Worm (Caenorhabditis elegans) whole organism, L1 larva: ENCODE measurements around the gene lin-3.

Source experiments
- C04F5.9 ChIP-seq: sonication (generic microtip); optimal IDR thresholded peaks from 2 replicates; lab custom pipeline; 2016; ENCODE audit warnings: missing genetic modification characterization, missing compliant biosample characterization
- C16A3.4 ChIP-seq: fragments of 150-350 bp; optimal IDR thresholded peaks from 2 replicates; lab custom pipeline; 2014; ENCODE audit warnings: missing biosample characterization, missing genetic modification characterization
- C34B4.2 ChIP-seq: sonication (generic microtip); optimal IDR thresholded peaks from 2 replicates; lab custom pipeline; 2017; ENCODE audit warnings: mild to moderate bottlenecking, missing genetic modification characterization, missing compliant biosample characterization
- F16B12.6 ChIP-seq: fragments of 150-350 bp; optimal IDR thresholded peaks from 2 replicates; lab custom pipeline; 2014; ENCODE audit warnings: missing biosample characterization, missing genetic modification characterization
- Y116A8C.19 ChIP-seq: sonication (generic microtip); optimal IDR thresholded peaks from 2 replicates; lab custom pipeline; 2016; ENCODE audit warnings: missing compliant biosample characterization, missing genetic modification characterization, borderline replicate concordance
- aha-1 ChIP-seq: fragments of 150-350 bp; optimal IDR thresholded peaks from 2 replicates; lab custom pipeline; 2014; ENCODE audit warnings: missing biosample characterization, missing genetic modification characterization
- alr-1 ChIP-seq: fragments of 200-800 bp; sonication (Bioruptor generic); optimal IDR thresholded peaks from 2 replicates; lab custom pipeline; 2018; ENCODE audit warnings: borderline replicate concordance, mild to moderate bottlenecking, missing genetic modification characterization, missing compliant biosample characterization
- aly-2 ChIP-seq: fragments of 150-350 bp; optimal IDR thresholded peaks from 2 replicates; lab custom pipeline; 2014; ENCODE audit warnings: missing biosample characterization, missing genetic modification characterization
- ceh-8 ChIP-seq: fragments of 200-800 bp; sonication (Bioruptor generic); optimal IDR thresholded peaks from 2 replicates; lab custom pipeline; 2018; ENCODE audit warnings: mild to moderate bottlenecking, missing genetic modification characterization, moderate library complexity, missing compliant biosample characterization
- ceh-88 ChIP-seq: fragments of 200-800 bp; sonication (Bioruptor generic); IDR thresholded peaks from 2 replicates; pipeline ENCODE4 v1.3.6; 2022; ENCODE audit warnings: missing genetic modification characterization, missing compliant biosample characterization
- ceh-90 ChIP-seq: sonication (generic microtip); optimal IDR thresholded peaks from 2 replicates; lab custom pipeline; 2016; ENCODE audit warnings: missing genetic modification characterization, missing compliant biosample characterization
- ces-1 ChIP-seq: fragments of 150-350 bp; optimal IDR thresholded peaks from 2 replicates; lab custom pipeline; 2014; ENCODE audit warnings: missing biosample characterization, missing genetic modification reagents, missing genetic modification characterization
- dpl-1 ChIP-seq, 3 experiments: fragments of 150-350 bp in 2 of 3; sonication (generic microtip) in 1 of 3; optimal IDR thresholded peaks; 2 replicates each; lab custom pipeline; 2014 to 2017; ENCODE audit warnings: missing biosample characterization in 3 of 3, missing genetic modification characterization in 3 of 3, missing genetic modification reagents in 3 of 3
- dsc-1 ChIP-seq: sonication (generic microtip); optimal IDR thresholded peaks from 2 replicates; lab custom pipeline; 2016; ENCODE audit warnings: mild to moderate bottlenecking, missing genetic modification characterization, missing compliant biosample characterization
- efl-3 ChIP-seq: fragments of 200-800 bp; sonication (Bioruptor generic); optimal IDR thresholded peaks from 2 replicates; lab custom pipeline; 2018; ENCODE audit warnings: mild to moderate bottlenecking, missing genetic modification characterization, missing compliant biosample characterization
- egl-27 ChIP-seq, 2 experiments: fragments of 150-350 bp in 1 of 2; sonication (generic microtip); optimal IDR thresholded peaks; 3 replicates each; lab custom pipeline; 2017 to 2018; ENCODE audit warnings: missing biosample characterization in 2 of 2, missing genetic modification characterization in 2 of 2, missing genetic modification reagents in 2 of 2
- elt-2 ChIP-seq: sonication (generic microtip); optimal IDR thresholded peaks from 2 replicates; lab custom pipeline; 2016; ENCODE audit warnings: missing genetic modification characterization, mild to moderate bottlenecking, inconsistent platforms, missing compliant biosample characterization, missing genetic modification reagents
- elt-3 ChIP-seq, 6 experiments: fragments of 150-350 bp in 1 of 6; sonication (generic microtip); optimal IDR thresholded peaks; 2 replicates each; lab custom pipeline; 2017 to 2018; ENCODE audit warnings: missing biosample characterization in 6 of 6, missing genetic modification characterization in 6 of 6, inconsistent platforms in 1 of 6
- ets-5 ChIP-seq: fragments of 200-800 bp; sonication (Bioruptor generic); IDR thresholded peaks from 2 replicates; pipeline ENCODE4 v1.3.6; 2022; ENCODE audit warnings: missing genetic modification characterization, missing compliant biosample characterization
- fkh-8 ChIP-seq: sonication (generic microtip); optimal IDR thresholded peaks from 2 replicates; lab custom pipeline; 2016; ENCODE audit warnings: mild to moderate bottlenecking, missing genetic modification characterization, missing compliant biosample characterization
- fos-1 ChIP-seq: fragments of 150-350 bp; optimal IDR thresholded peaks from 2 replicates; lab custom pipeline; 2014; ENCODE audit warnings: missing biosample characterization, missing genetic modification characterization
- hlh-4 ChIP-seq: sonication (generic microtip); optimal IDR thresholded peaks from 2 replicates; lab custom pipeline; 2016; ENCODE audit warnings: mild to moderate bottlenecking, missing genetic modification characterization, missing compliant biosample characterization
- irx-1 ChIP-seq: sonication (generic microtip); optimal IDR thresholded peaks from 2 replicates; lab custom pipeline; 2016; ENCODE audit warnings: missing genetic modification characterization, missing compliant biosample characterization
- lin-13 ChIP-seq: fragments of 150-350 bp; optimal IDR thresholded peaks from 2 replicates; lab custom pipeline; 2014; ENCODE audit warnings: missing biosample characterization, missing genetic modification reagents, missing genetic modification characterization
- lin-15B ChIP-seq: fragments of 150-350 bp; sonication (generic microtip); optimal IDR thresholded peaks from 3 replicates; lab custom pipeline; 2014; ENCODE audit warnings: missing biosample characterization, missing genetic modification characterization
- lin-39 ChIP-seq: fragments of 150-350 bp; optimal IDR thresholded peaks from 2 replicates; lab custom pipeline; 2014; ENCODE audit warnings: missing biosample characterization, missing genetic modification reagents, missing genetic modification characterization
- lsy-2 ChIP-seq, 2 experiments: fragments of 150-350 bp; optimal IDR thresholded peaks; 2 replicates each; lab custom pipeline; 2014; ENCODE audit warnings: missing biosample characterization in 2 of 2, missing genetic modification characterization in 2 of 2
- mdl-1 ChIP-seq, 2 experiments: fragments of 150-350 bp; optimal IDR thresholded peaks; 2 replicates each; lab custom pipeline; 2014 to 2017; ENCODE audit warnings: missing biosample characterization in 2 of 2, missing genetic modification characterization in 2 of 2, inconsistent platforms in 1 of 2
- mef-2 ChIP-seq: fragments of 150-350 bp; optimal IDR thresholded peaks from 2 replicates; lab custom pipeline; 2014; ENCODE audit warnings: missing biosample characterization, missing genetic modification characterization
- nhr-11 ChIP-seq: fragments of 150-350 bp; optimal IDR thresholded peaks from 2 replicates; lab custom pipeline; 2014; ENCODE audit warnings: missing biosample characterization, missing genetic modification characterization
- nhr-12 ChIP-seq: sonication (generic microtip); optimal IDR thresholded peaks from 2 replicates; lab custom pipeline; 2017; ENCODE audit warnings: missing biosample characterization, missing genetic modification characterization
- nhr-19 ChIP-seq: fragments of 200-800 bp; sonication (Bioruptor generic); conservative IDR thresholded peaks from 2 replicates; pipeline ENCODE4 v1.3.6; 2022; ENCODE audit warnings: missing genetic modification characterization, missing compliant biosample characterization
- nhr-20 ChIP-seq: sonication (generic microtip); optimal IDR thresholded peaks from 2 replicates; lab custom pipeline; 2016; ENCODE audit warnings: mild to moderate bottlenecking, missing genetic modification characterization, missing compliant biosample characterization
- nhr-237 ChIP-seq: fragments of 150-350 bp; optimal IDR thresholded peaks from 2 replicates; lab custom pipeline; 2014; ENCODE audit warnings: missing biosample characterization, missing genetic modification characterization
- nhr-47 ChIP-seq: sonication (generic microtip); optimal IDR thresholded peaks from 2 replicates; lab custom pipeline; 2016; ENCODE audit warnings: mild to moderate bottlenecking, missing genetic modification characterization, moderate library complexity, missing compliant biosample characterization
- nhr-77 ChIP-seq: fragments of 150-350 bp; optimal IDR thresholded peaks from 2 replicates; lab custom pipeline; 2014; ENCODE audit warnings: missing biosample characterization, missing genetic modification characterization
- nhr-84 ChIP-seq: sonication (generic microtip); optimal IDR thresholded peaks from 2 replicates; lab custom pipeline; 2017; ENCODE audit warnings: missing biosample characterization, missing genetic modification characterization
- nhr-85 ChIP-seq: sonication (generic microtip); peaks from one replicate; lab custom pipeline; 2016; ENCODE audit warnings: missing genetic modification characterization, inconsistent platforms, missing compliant biosample characterization
- nhr-90 ChIP-seq: sonication (generic microtip); optimal IDR thresholded peaks from 2 replicates; lab custom pipeline; 2016; ENCODE audit warnings: mild to moderate bottlenecking, missing genetic modification characterization, missing compliant biosample characterization; ENCODE audit not compliant: poor library complexity
- pax-3 ChIP-seq: fragments of 200-800 bp; sonication (Bioruptor generic); optimal IDR thresholded peaks from 2 replicates; lab custom pipeline; 2018; ENCODE audit warnings: mild to moderate bottlenecking, missing genetic modification characterization, moderate library complexity, missing compliant biosample characterization
- pqm-1 ChIP-seq: sonication (generic microtip); optimal IDR thresholded peaks from 3 replicates; lab custom pipeline; 2017; ENCODE audit warnings: missing biosample characterization, missing genetic modification characterization
- rnt-1 ChIP-seq: sonication (generic microtip); optimal IDR thresholded peaks from 2 replicates; lab custom pipeline; 2016; ENCODE audit warnings: mild to moderate bottlenecking, missing genetic modification characterization, moderate library complexity, missing compliant biosample characterization
- skn-1 ChIP-seq: fragments of 150-350 bp; optimal IDR thresholded peaks from 2 replicates; lab custom pipeline; 2014; ENCODE audit warnings: missing biosample characterization, missing genetic modification characterization
- snpc-4 ChIP-seq: fragments of 150-350 bp; optimal IDR thresholded peaks from 2 replicates; lab custom pipeline; 2014; ENCODE audit warnings: missing biosample characterization, missing genetic modification characterization
- snu-23 ChIP-seq: sonication (generic microtip); optimal IDR thresholded peaks from 2 replicates; lab custom pipeline; 2016; ENCODE audit warnings: missing genetic modification characterization, missing compliant biosample characterization
- sptf-1 ChIP-seq: fragments of 150-350 bp; optimal IDR thresholded peaks from 2 replicates; lab custom pipeline; 2014; ENCODE audit warnings: missing biosample characterization, missing genetic modification characterization
- sup-37 ChIP-seq: fragments of 200-800 bp; sonication (Bioruptor generic); optimal IDR thresholded peaks from 2 replicates; lab custom pipeline; 2018; ENCODE audit warnings: mild to moderate bottlenecking, missing genetic modification characterization, missing compliant biosample characterization
- swsn-7 ChIP-seq: sonication (generic microtip); optimal IDR thresholded peaks from 2 replicates; lab custom pipeline; 2016; ENCODE audit warnings: missing genetic modification characterization, missing compliant biosample characterization
- tlp-1 ChIP-seq: fragments of 150-350 bp; optimal IDR thresholded peaks from 2 replicates; lab custom pipeline; 2014; ENCODE audit warnings: missing biosample characterization, missing genetic modification characterization
- unc-130 ChIP-seq: fragments of 150-350 bp; optimal IDR thresholded peaks from 2 replicates; lab custom pipeline; 2017; ENCODE audit warnings: missing biosample characterization, missing genetic modification characterization, inconsistent platforms
- unc-86 ChIP-seq: sonication (generic microtip); optimal IDR thresholded peaks from 2 replicates; lab custom pipeline; 2016; ENCODE audit warnings: missing genetic modification characterization, missing compliant biosample characterization
- zip-4 ChIP-seq: fragments of 200-800 bp; sonication (Bioruptor generic); optimal IDR thresholded peaks from 2 replicates; lab custom pipeline; 2018; ENCODE audit warnings: mild to moderate bottlenecking, missing genetic modification characterization, moderate library complexity, missing compliant biosample characterization
- ztf-4 ChIP-seq: fragments of 150-350 bp; optimal IDR thresholded peaks from 2 replicates; lab custom pipeline; 2014; ENCODE audit warnings: missing biosample characterization, missing genetic modification characterization

Gene lin-3

ce11 chrIV:11110995-11111619 lies 57.0 kb downstream of the lin-3 start, which contains the start of gene rps-5:
Gene rps-5, minus strand, starts transcription at chrIV:11111045.
- TF ChIP-seq unc-86 (tag; lab: Kevin White, UChicago) (peak; percentile 22), pax-3 (no peak), lin-13 (GFP tag; lab: Kevin White, UChicago) (peak; percentile 3), aly-2 (tag; lab: Kevin White, UChicago) (no peak), nhr-20 (tag; lab: Kevin White, UChicago) (peak; percentile 59), Y116A8C.19 (tag; lab: Kevin White, UChicago) (no peak), C34B4.2 (tag; lab: Kevin White, UChicago) (no peak), zip-4 (GFP tag; lab: Kevin White, UChicago) (no peak), C04F5.9 (tag; lab: Kevin White, UChicago) (no peak), ces-1 (GFP tag; lab: Kevin White, UChicago) (no peak), ets-5 (no peak), mef-2 (no peak), nhr-90 (tag; lab: Kevin White, UChicago) (peak; percentile 35), nhr-85 (tag; lab: Kevin White, UChicago) (peak; percentile 80), aha-1 (tag; lab: Kevin White, UChicago) (no peak), skn-1 (tag; lab: Kevin White, UChicago) (peak; percentile 44), ceh-8 (GFP tag; lab: Kevin White, UChicago) (no peak), irx-1 (tag; lab: Kevin White, UChicago) (peak; percentile 20), nhr-77 (tag; lab: Kevin White, UChicago) (peak; percentile 36), snu-23 (GFP tag; lab: Kevin White, UChicago) (peak; percentile 80), hlh-4 (tag; lab: Kevin White, UChicago) (no peak), nhr-19 (peak; percentile 66), egl-27 (tag; optimal IDR thresholded peaks at IDR 0.05; lab: Kevin White, UChicago) (no peak), elt-3 (tag; optimal IDR thresholded peaks at IDR 0.05; lab: Kevin White, UChicago) (peak in 1 of 6 experiments; percentile 11), mdl-1 (tag; optimal IDR thresholded peaks at IDR 0.05; lab: Kevin White, UChicago) (peak in 1 of 2 experiments; percentile 50), fkh-8 (peak; percentile 21), nhr-237 (tag; lab: Kevin White, UChicago) (no peak), lsy-2 (tag; optimal IDR thresholded peaks at IDR 0.05; lab: Kevin White, UChicago) (peak; percentile 80 to 92), C16A3.4 (tag; lab: Kevin White, UChicago) (peak; percentile 68), ztf-4 (no peak), sptf-1 (tag; lab: Kevin White, UChicago) (no peak), ceh-88 (GFP tag; lab: Robert Waterston, UW) (no peak), dsc-1 (peak; percentile 37), nhr-84 (tag; lab: Kevin White, UChicago) (no peak), lin-15B (tag; lab: Kevin White, UChicago) (peak; percentile 25), nhr-12 (tag; lab: Kevin White, UChicago) (no peak), nhr-47 (tag; lab: Kevin White, UChicago) (peak; percentile 70), F16B12.6 (tag; lab: Kevin White, UChicago) (no peak), pqm-1 (no peak), alr-1 (tag; lab: Kevin White, UChicago) (no peak), lin-39 (tag; lab: Kevin White, UChicago) (no peak), ceh-90 (no peak), dpl-1 (GFP tag; optimal IDR thresholded peaks at IDR 0.05; lab: Kevin White, UChicago) (peak; percentile 78 to 85 (median 84)), elt-2 (tag; lab: Kevin White, UChicago) (peak; percentile 12), sup-37 (GFP tag; lab: Kevin White, UChicago) (no peak), swsn-7 (tag; lab: Kevin White, UChicago) (peak; percentile 61), snpc-4 (tag; lab: Kevin White, UChicago) (peak; percentile 35), tlp-1 (tag; lab: Kevin White, UChicago) (no peak), efl-3 (GFP tag; lab: Kevin White, UChicago) (no peak), nhr-11 (no peak), rnt-1 (peak; percentile 63), fos-1 (peak; percentile 52), unc-130 (tag; lab: Kevin White, UChicago) (peak; percentile 34)
